Worm (Caenorhabditis elegans) whole organism, L4 larva: ENCODE data around the gene trip-4.

ENCODE experiments used
- ceh-28 ChIP-seq: fragments of 150-350 bp; optimal IDR thresholded peaks from 2 replicates; lab custom pipeline; 2014; ENCODE audit warnings: missing biosample characterization, missing genetic modification reagents, missing genetic modification characterization
- ces-1 ChIP-seq: fragments of 150-350 bp; sonication (generic microtip); optimal IDR thresholded peaks from 4 replicates; lab custom pipeline; 2014; ENCODE audit warnings: missing biosample characterization, missing genetic modification reagents, missing genetic modification characterization
- egl-27 ChIP-seq: sonication (generic microtip); optimal IDR thresholded peaks from 3 replicates; lab custom pipeline; 2017; ENCODE audit warnings: missing biosample characterization, missing genetic modification reagents, missing genetic modification characterization
- fos-1 ChIP-seq: fragments of 150-350 bp; optimal IDR thresholded peaks from 2 replicates; lab custom pipeline; 2014; ENCODE audit warnings: missing biosample characterization, missing genetic modification characterization
- hlh-30 ChIP-seq: sonication (generic microtip); optimal IDR thresholded peaks from 2 replicates; lab custom pipeline; 2017; ENCODE audit warnings: antibody characterized with exemption, mild to moderate bottlenecking, missing genetic modification characterization, missing compliant biosample characterization; ENCODE audit not compliant: insufficient read depth
- mdl-1 ChIP-seq, 2 experiments: fragments of 150-350 bp in 1 of 2; sonication (generic microtip) in 1 of 2; optimal IDR thresholded peaks; 2 replicates each; lab custom pipeline; 2014 to 2017; ENCODE audit warnings: missing biosample characterization in 2 of 2, missing genetic modification characterization in 2 of 2
- nhr-102 ChIP-seq: sonication (generic microtip); optimal IDR thresholded peaks from 2 replicates; lab custom pipeline; 2016; ENCODE audit warnings: mild to moderate bottlenecking, missing genetic modification characterization, moderate library complexity, missing compliant biosample characterization
- pha-4 ChIP-seq, 2 experiments: fragments of 150-350 bp in 1 of 2; fragments of 200-800 bp in 1 of 2; sonication (Bioruptor generic) in 1 of 2; IDR thresholded peaks in 1 of 2; optimal IDR thresholded peaks in 1 of 2; 2 replicates each; pipeline versions ENCODE4 v1.3.6 to Lab custom; 2014 to 2022; ENCODE audit warnings: missing genetic modification characterization in 2 of 2, missing genetic modification reagents in 2 of 2, missing biosample characterization in 1 of 2, missing compliant biosample characterization in 1 of 2
- saeg-2 ChIP-seq: fragments of 200-800 bp; sonication (Bioruptor generic); IDR thresholded peaks from 2 replicates; pipeline ENCODE4 v1.3.6; 2022; ENCODE audit warnings: missing genetic modification reagents, missing genetic modification characterization, missing compliant biosample characterization
- sdz-12 ChIP-seq: fragments of 200-800 bp; sonication (Bioruptor generic); optimal IDR thresholded peaks from 2 replicates; lab custom pipeline; 2018; ENCODE audit warnings: mild to moderate bottlenecking, missing genetic modification characterization, missing compliant biosample characterization
- spr-1 ChIP-seq: sonication (generic microtip); optimal IDR thresholded peaks from 2 replicates; lab custom pipeline; 2016; ENCODE audit warnings: mild to moderate bottlenecking, missing genetic modification characterization, missing compliant biosample characterization

DNA sequence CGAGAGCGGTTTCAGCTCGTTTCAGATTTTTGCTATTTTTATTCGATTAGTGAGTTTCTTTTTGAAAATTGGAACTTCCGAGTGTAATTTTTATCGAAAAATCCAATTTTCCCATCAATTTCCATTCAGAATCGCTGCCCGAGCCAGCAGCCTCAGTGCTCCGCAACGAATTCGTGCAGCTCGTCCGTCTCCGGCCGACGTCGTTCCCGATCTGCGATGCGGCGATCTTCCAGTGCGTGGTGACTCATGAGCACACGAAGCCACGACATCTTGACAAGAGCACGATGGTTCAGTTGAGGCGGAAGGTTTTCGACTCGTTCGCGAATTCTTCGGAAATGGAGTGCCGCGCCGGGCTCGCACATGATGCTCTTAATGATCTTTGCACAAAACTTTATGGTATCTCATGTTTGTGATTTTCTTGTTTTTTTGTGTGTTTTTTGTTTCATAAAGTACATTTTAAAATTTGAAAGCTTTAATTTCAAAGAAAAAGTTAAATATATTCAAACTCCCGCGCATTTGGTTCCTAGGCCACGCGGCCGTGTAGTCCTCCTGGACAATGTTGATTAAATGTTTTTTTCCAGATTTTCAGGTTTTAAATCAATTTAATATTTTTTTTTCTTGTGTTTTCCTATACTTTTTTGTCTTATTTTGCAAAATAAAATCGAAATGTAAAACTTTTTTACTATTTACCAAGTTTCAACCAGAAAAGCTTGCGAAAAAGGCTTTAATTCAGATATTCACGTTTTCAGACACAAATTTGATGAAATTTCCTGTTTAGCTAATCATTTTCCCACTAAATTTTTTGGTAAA, 50.1 kb downstream of the trip-4 start:
- no peak for TF ChIP-seq hlh-30
- no peak for TF ChIP-seq ces-1 (GFP tag; lab: Kevin White, UChicago)
- TF ChIP-seq mdl-1 (tag; optimal IDR thresholded peaks at IDR 0.05; lab: Kevin White, UChicago): no peak
- no peak for TF ChIP-seq nhr-102 (tag; lab: Kevin White, UChicago)
- TF ChIP-seq ceh-28 (tag; lab: Kevin White, UChicago): no peak
- TF ChIP-seq fos-1 (tag; lab: Kevin White, UChicago): no peak
- no peak for TF ChIP-seq saeg-2 (GFP tag; lab: Robert Waterston, UW)
- TF ChIP-seq egl-27: no peak
- no peak for TF ChIP-seq sdz-12
- no peak for TF ChIP-seq spr-1
- no peak for TF ChIP-seq pha-4 (GFP tag; IDR thresholded peaks at IDR 0.05; lab: Robert Waterston, UW)
- no peak for TF ChIP-seq pha-4 (tag; optimal IDR thresholded peaks at IDR 0.05; lab: Kevin White, UChicago)
